Worm (Caenorhabditis elegans) whole organism, L1 larva: ENCODE measurements around the gene rde-11.
A peak's percentile ranks its signal among the peaks of the same experiment; 100 is the strongest.

Experiments used
- C16A3.4 ChIP-seq: fragments of 150-350 bp; optimal IDR thresholded peaks from 2 replicates; lab custom pipeline; 2014; ENCODE audit warnings: missing biosample characterization, missing genetic modification characterization
- Y116A8C.19 ChIP-seq: sonication (generic microtip); optimal IDR thresholded peaks from 2 replicates; lab custom pipeline; 2016; ENCODE audit warnings: missing compliant biosample characterization, missing genetic modification characterization, borderline replicate concordance
- alr-1 ChIP-seq: fragments of 200-800 bp; sonication (Bioruptor generic); optimal IDR thresholded peaks from 2 replicates; lab custom pipeline; 2018; ENCODE audit warnings: borderline replicate concordance, mild to moderate bottlenecking, missing genetic modification characterization, missing compliant biosample characterization
- ceh-63 ChIP-seq: fragments of 200-800 bp; sonication (Bioruptor generic); optimal IDR thresholded peaks from 2 replicates; lab custom pipeline; 2018; ENCODE audit warnings: mild to moderate bottlenecking, missing genetic modification characterization, missing compliant biosample characterization
- ceh-8 ChIP-seq: fragments of 200-800 bp; sonication (Bioruptor generic); optimal IDR thresholded peaks from 2 replicates; lab custom pipeline; 2018; ENCODE audit warnings: mild to moderate bottlenecking, missing genetic modification characterization, moderate library complexity, missing compliant biosample characterization
- ceh-82 ChIP-seq, 3 experiments: fragments of 150-350 bp in 1 of 3; sonication (generic microtip) in 2 of 3; optimal IDR thresholded peaks; 2 replicates each; lab custom pipeline; 2014 to 2017; ENCODE audit warnings: missing biosample characterization in 3 of 3, missing genetic modification characterization in 3 of 3
- ces-1 ChIP-seq: fragments of 150-350 bp; optimal IDR thresholded peaks from 2 replicates; lab custom pipeline; 2014; ENCODE audit warnings: missing biosample characterization, missing genetic modification reagents, missing genetic modification characterization
- dpl-1 ChIP-seq, 3 experiments: fragments of 150-350 bp in 2 of 3; sonication (generic microtip) in 1 of 3; optimal IDR thresholded peaks; 2 replicates each; lab custom pipeline; 2014 to 2017; ENCODE audit warnings: missing biosample characterization in 3 of 3, missing genetic modification characterization in 3 of 3, missing genetic modification reagents in 3 of 3
- dsc-1 ChIP-seq: sonication (generic microtip); optimal IDR thresholded peaks from 2 replicates; lab custom pipeline; 2016; ENCODE audit warnings: mild to moderate bottlenecking, missing genetic modification characterization, missing compliant biosample characterization
- efl-1 ChIP-seq, 4 experiments: fragments of 150-350 bp; optimal IDR thresholded peaks in 3 of 4; peaks in 1 of 4; 1 replicate in 1 of 4; 2 replicates in 3 of 4; lab custom pipeline; 2014; ENCODE audit warnings: missing biosample characterization in 2 of 4, missing genetic modification characterization in 2 of 4, missing genetic modification reagents in 2 of 4
- fkh-8 ChIP-seq: sonication (generic microtip); optimal IDR thresholded peaks from 2 replicates; lab custom pipeline; 2016; ENCODE audit warnings: mild to moderate bottlenecking, missing genetic modification characterization, missing compliant biosample characterization
- jun-1 ChIP-seq: fragments of 150-350 bp; optimal IDR thresholded peaks from 2 replicates; lab custom pipeline; 2014; ENCODE audit warnings: missing biosample characterization, missing genetic modification reagents, missing genetic modification characterization
- lin-13 ChIP-seq: fragments of 150-350 bp; optimal IDR thresholded peaks from 2 replicates; lab custom pipeline; 2014; ENCODE audit warnings: missing biosample characterization, missing genetic modification reagents, missing genetic modification characterization
- lin-14 ChIP-seq: fragments of 200-800 bp; sonication (Bioruptor generic); optimal IDR thresholded peaks from 2 replicates; lab custom pipeline; 2018; ENCODE audit warnings: mild to moderate bottlenecking, missing genetic modification characterization, moderate library complexity, missing compliant biosample characterization
- lin-15B ChIP-seq: fragments of 150-350 bp; sonication (generic microtip); optimal IDR thresholded peaks from 3 replicates; lab custom pipeline; 2014; ENCODE audit warnings: missing biosample characterization, missing genetic modification characterization
- lin-35 ChIP-seq, 2 experiments: fragments of 150-350 bp; optimal IDR thresholded peaks; 2 replicates each; lab custom pipeline; 2014; ENCODE audit warnings: missing biosample characterization in 2 of 2, missing genetic modification characterization in 2 of 2, missing genetic modification reagents in 2 of 2
- lir-3 ChIP-seq: sonication (generic microtip); optimal IDR thresholded peaks from 2 replicates; lab custom pipeline; 2016; ENCODE audit warnings: mild to moderate bottlenecking, missing genetic modification characterization, moderate library complexity, missing compliant biosample characterization; ENCODE audit not compliant: poor library complexity
- mdl-1 ChIP-seq, 2 experiments: fragments of 150-350 bp; optimal IDR thresholded peaks; 2 replicates each; lab custom pipeline; 2014 to 2017; ENCODE audit warnings: missing biosample characterization in 2 of 2, missing genetic modification characterization in 2 of 2, inconsistent platforms in 1 of 2
- nhr-12 ChIP-seq: sonication (generic microtip); optimal IDR thresholded peaks from 2 replicates; lab custom pipeline; 2017; ENCODE audit warnings: missing biosample characterization, missing genetic modification characterization
- nhr-47 ChIP-seq: sonication (generic microtip); optimal IDR thresholded peaks from 2 replicates; lab custom pipeline; 2016; ENCODE audit warnings: mild to moderate bottlenecking, missing genetic modification characterization, moderate library complexity, missing compliant biosample characterization
- nhr-71 ChIP-seq: sonication (generic microtip); optimal IDR thresholded peaks from 2 replicates; lab custom pipeline; 2016; ENCODE audit warnings: mild to moderate bottlenecking, missing genetic modification characterization, moderate library complexity, missing compliant biosample characterization
- nhr-76 ChIP-seq: sonication (generic microtip); optimal IDR thresholded peaks from 2 replicates; lab custom pipeline; 2017; ENCODE audit warnings: missing biosample characterization, missing genetic modification characterization
- nhr-85 ChIP-seq: sonication (generic microtip); peaks from one replicate; lab custom pipeline; 2016; ENCODE audit warnings: missing genetic modification characterization, inconsistent platforms, missing compliant biosample characterization
- nhr-90 ChIP-seq: sonication (generic microtip); optimal IDR thresholded peaks from 2 replicates; lab custom pipeline; 2016; ENCODE audit warnings: mild to moderate bottlenecking, missing genetic modification characterization, missing compliant biosample characterization; ENCODE audit not compliant: poor library complexity
- rnt-1 ChIP-seq: sonication (generic microtip); optimal IDR thresholded peaks from 2 replicates; lab custom pipeline; 2016; ENCODE audit warnings: mild to moderate bottlenecking, missing genetic modification characterization, moderate library complexity, missing compliant biosample characterization
- sox-4 ChIP-seq: sonication (generic microtip); optimal IDR thresholded peaks from 2 replicates; lab custom pipeline; 2016; ENCODE audit warnings: missing genetic modification characterization, missing compliant biosample characterization
- tbx-2 ChIP-seq: sonication (generic microtip); optimal IDR thresholded peaks from 2 replicates; lab custom pipeline; 2016; ENCODE audit warnings: missing genetic modification characterization, missing compliant biosample characterization
- tlp-1 ChIP-seq: fragments of 150-350 bp; optimal IDR thresholded peaks from 2 replicates; lab custom pipeline; 2014; ENCODE audit warnings: missing biosample characterization, missing genetic modification characterization
- unc-30 ChIP-seq: sonication (generic microtip); optimal IDR thresholded peaks from 2 replicates; lab custom pipeline; 2017; ENCODE audit warnings: missing biosample characterization, missing genetic modification characterization
- unc-98 ChIP-seq: fragments of 200-800 bp; sonication (Bioruptor generic); IDR thresholded peaks from 2 replicates; pipeline ENCODE4 v1.3.6; 2022; ENCODE audit warnings: missing genetic modification characterization, missing compliant biosample characterization
- vab-15 ChIP-seq: sonication (generic microtip); optimal IDR thresholded peaks from 2 replicates; lab custom pipeline; 2017; ENCODE audit warnings: missing genotype, mild to moderate bottlenecking, missing genetic modification characterization, missing compliant biosample characterization
- ztf-11 ChIP-seq, 2 experiments: sonication (generic microtip); optimal IDR thresholded peaks; 2 replicates each; lab custom pipeline; 2016 to 2017; ENCODE audit warnings: missing genetic modification characterization in 2 of 2, missing biosample characterization in 1 of 2, missing compliant biosample characterization in 1 of 2
- ztf-4 ChIP-seq: fragments of 150-350 bp; optimal IDR thresholded peaks from 2 replicates; lab custom pipeline; 2014; ENCODE audit warnings: missing biosample characterization, missing genetic modification characterization

The rde-11 gene

DNA sequence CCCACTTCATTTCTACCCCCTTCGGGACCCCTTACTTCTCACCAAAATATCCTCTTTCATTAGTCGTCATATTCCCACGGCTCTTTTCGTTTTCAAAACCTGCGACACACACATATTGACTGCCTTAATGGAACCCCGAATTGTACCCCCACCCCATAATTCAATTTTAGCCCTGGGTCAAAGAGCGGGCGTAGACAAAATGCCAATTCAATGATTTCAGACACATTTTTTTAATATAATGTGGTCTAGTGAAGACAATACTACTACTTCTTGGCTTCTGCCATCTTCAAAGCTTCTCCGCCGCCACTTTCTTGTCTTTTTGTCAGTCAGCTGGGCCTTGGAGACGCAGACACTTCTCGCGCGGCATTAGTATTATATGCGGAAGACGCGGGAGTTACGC lies 22.7 kb downstream of the rde-11 start:
- TF ChIP-seq nhr-71 (no peak), ceh-63 (GFP tag; lab: Kevin White, UChicago) (no peak), ces-1 (no peak), efl-1 (optimal IDR thresholded peaks at IDR 0.05; lab: Kevin White, UChicago) (no peak), efl-1 (GFP tag; optimal IDR thresholded peaks at IDR 0.05 in 1 of 2; lab: Kevin White, UChicago) (peak in 1 of 2 experiments; percentile 39), sox-4 (no peak)

- TF ChIP-seq sox-4 = no peak
- no peak for TF ChIP-seq nhr-47 (tag; lab: Kevin White, UChicago)
- no peak for TF ChIP-seq vab-15 (tag; lab: Kevin White, UChicago)
- TF ChIP-seq Y116A8C.19 (tag; lab: Kevin White, UChicago) = no peak
- no peak for TF ChIP-seq nhr-90
- TF ChIP-seq dsc-1 (tag; lab: Kevin White, UChicago) = no peak
- no peak for TF ChIP-seq lin-15B (tag; lab: Kevin White, UChicago)
- no peak for TF ChIP-seq rnt-1 (tag; lab: Kevin White, UChicago)
- TF ChIP-seq tbx-2 (tag; lab: Kevin White, UChicago) = no peak
- no peak for TF ChIP-seq ztf-11 (tag; optimal IDR thresholded peaks at IDR 0.05; lab: Kevin White, UChicago)
Measured at ce11 chrIV:13142254-13142653, 37.3 kb downstream of the rde-11 start, which contains the start of gene spe-43. Gene spe-43, minus strand, starts transcription at chrIV:13142354.

DNA sequence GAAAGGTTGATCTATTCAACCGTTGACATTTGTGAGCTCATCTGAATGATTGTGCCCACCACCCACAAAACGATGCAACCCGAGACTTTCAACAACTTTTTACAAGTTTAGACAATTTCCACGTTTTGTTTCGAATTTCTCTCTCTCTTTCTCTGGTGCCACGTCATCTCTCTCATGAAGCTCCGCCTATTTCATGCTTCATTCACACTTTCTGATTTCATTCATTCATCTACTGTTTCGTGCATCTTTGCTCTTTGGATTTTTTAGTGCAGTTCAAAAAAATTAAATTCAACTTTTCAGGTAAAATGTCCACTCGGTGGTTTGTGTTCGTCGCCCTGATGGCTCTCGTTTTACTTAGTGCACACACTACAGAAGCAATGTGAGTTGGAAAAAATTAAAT lies 44.3 kb downstream of the rde-11 start, which contains the start of gene nlp-79:
nlp-79 (plus strand) TSS at position 301 of the 400 bp plus-strand sequence.
- TF ChIP-seq unc-98 (GFP tag; lab: Robert Waterston, UW) = no peak
- TF ChIP-seq C16A3.4 (tag; lab: Kevin White, UChicago) = no peak
- no peak for TF ChIP-seq unc-30 (tag; lab: Kevin White, UChicago)
- TF ChIP-seq ceh-8 (GFP tag; lab: Kevin White, UChicago) = no peak
- TF ChIP-seq rnt-1 (tag; lab: Kevin White, UChicago) = no peak
- no peak for TF ChIP-seq lin-14
- TF ChIP-seq nhr-76 (tag; lab: Kevin White, UChicago) = no peak
- TF ChIP-seq ceh-63 (GFP tag; lab: Kevin White, UChicago) = no peak
- no peak for TF ChIP-seq Y116A8C.19 (tag; lab: Kevin White, UChicago)
- TF ChIP-seq ceh-82 (tag; optimal IDR thresholded peaks at IDR 0.05; lab: Kevin White, UChicago) = no peak
- TF ChIP-seq lir-3 = no peak
- no peak for TF ChIP-seq tlp-1 (tag; lab: Kevin White, UChicago)
- no peak for TF ChIP-seq lin-15B (tag; lab: Kevin White, UChicago)
- TF ChIP-seq alr-1 (tag; lab: Kevin White, UChicago) = no peak
- no peak for TF ChIP-seq fkh-8 (tag; lab: Kevin White, UChicago)
- no peak for TF ChIP-seq nhr-47 (tag; lab: Kevin White, UChicago)
- TF ChIP-seq nhr-12 (tag; lab: Kevin White, UChicago) = no peak
- no peak for TF ChIP-seq efl-1 (optimal IDR thresholded peaks at IDR 0.05; lab: Kevin White, UChicago)
- no peak for TF ChIP-seq efl-1 (GFP tag; optimal IDR thresholded peaks at IDR 0.05 in 1 of 2; lab: Kevin White, UChicago)
- no peak for TF ChIP-seq mdl-1 (tag; optimal IDR thresholded peaks at IDR 0.05; lab: Kevin White, UChicago)
- TF ChIP-seq, all 84 proteins: peak for 0

- TF ChIP-seq dpl-1 (GFP tag; optimal IDR thresholded peaks at IDR 0.05; lab: Kevin White, UChicago) (peak in 1 of 3 experiments; percentile 12), jun-1 (tag; lab: Kevin White, UChicago) (no peak), dsc-1 (tag; lab: Kevin White, UChicago) (no peak), nhr-85 (peak; percentile 24), efl-1 (optimal IDR thresholded peaks at IDR 0.05; lab: Kevin White, UChicago) (peak; percentile 29 to 36), efl-1 (GFP tag; optimal IDR thresholded peaks at IDR 0.05 in 1 of 2; lab: Kevin White, UChicago) (peak in 1 of 2 experiments; percentile 81), ztf-4 (tag; lab: Kevin White, UChicago) (no peak), lin-13 (GFP tag; lab: Kevin White, UChicago) (no peak), lin-35 (GFP tag; optimal IDR thresholded peaks at IDR 0.05; lab: Kevin White, UChicago) (peak in 1 of 2 experiments; percentile 21)
- TF ChIP-seq, all 84 proteins: peak for 4
Measured at ce11 chrIV:13154391-13155283, 49.6 kb downstream of the rde-11 start, which contains the start of the genes crld-1 and msh-5. Gene crld-1, minus strand, starts transcription at chrIV:13154441. Gene msh-5, plus strand, starts transcription at chrIV:13155233.
